Worm (Caenorhabditis elegans) whole organism, late embryonic: ENCODE data around the gene col-161.

ENCODE experiments used
- F13H6.1 ChIP-seq: sonication (generic microtip); optimal IDR thresholded peaks from 2 replicates; lab custom pipeline; 2016; ENCODE audit warnings: missing genetic modification characterization, missing compliant biosample characterization
- T23F11.4 ChIP-seq: fragments of 200-800 bp; sonication (Bioruptor generic); optimal IDR thresholded peaks from 2 replicates; lab custom pipeline; 2018; ENCODE audit warnings: mild to moderate bottlenecking, missing genetic modification characterization, missing compliant biosample characterization
- Y22D7AL.16 ChIP-seq: sonication (generic microtip); optimal IDR thresholded peaks from 2 replicates; lab custom pipeline; 2016; ENCODE audit warnings: missing genetic modification characterization, missing compliant biosample characterization
- ahr-1 ChIP-seq: sonication (generic microtip); optimal IDR thresholded peaks from 2 replicates; lab custom pipeline; 2016; ENCODE audit warnings: missing genetic modification characterization, missing compliant biosample characterization
- ceh-14 ChIP-seq: sonication (generic microtip); optimal IDR thresholded peaks from 2 replicates; lab custom pipeline; 2016; ENCODE audit warnings: missing genotype, missing genetic modification characterization, missing compliant biosample characterization
- ceh-30 ChIP-seq: fragments of 150-350 bp; optimal IDR thresholded peaks from 2 replicates; lab custom pipeline; 2014; ENCODE audit warnings: missing biosample characterization, missing genetic modification characterization
- ceh-48 ChIP-seq: sonication (generic microtip); optimal IDR thresholded peaks from 2 replicates; lab custom pipeline; 2016; ENCODE audit warnings: missing genetic modification characterization, inconsistent platforms, missing compliant biosample characterization
- ceh-6 ChIP-seq: fragments of 200-800 bp; sonication (Bioruptor generic); optimal IDR thresholded peaks from 2 replicates; lab custom pipeline; 2018; ENCODE audit warnings: mild to moderate bottlenecking, missing genetic modification characterization, missing compliant biosample characterization
- dve-1 ChIP-seq: sonication (generic microtip); optimal IDR thresholded peaks from 2 replicates; lab custom pipeline; 2017; ENCODE audit warnings: antibody characterized with exemption, mild to moderate bottlenecking, missing genetic modification characterization, missing compliant biosample characterization
- elt-2 ChIP-seq: sonication (generic microtip); optimal IDR thresholded peaks from 2 replicates; lab custom pipeline; 2016; ENCODE audit warnings: missing genetic modification reagents, missing genetic modification characterization, missing compliant biosample characterization
- elt-4 ChIP-seq: sonication (generic microtip); optimal IDR thresholded peaks from 2 replicates; lab custom pipeline; 2016; ENCODE audit warnings: missing genetic modification characterization, missing compliant biosample characterization
- ets-4 ChIP-seq: sonication (generic microtip); optimal IDR thresholded peaks from 2 replicates; lab custom pipeline; 2016; ENCODE audit warnings: missing genetic modification characterization, missing compliant biosample characterization
- eyg-1 ChIP-seq: sonication (generic microtip); optimal IDR thresholded peaks from 2 replicates; lab custom pipeline; 2016; ENCODE audit warnings: missing genotype, missing genetic modification characterization, missing compliant biosample characterization
- gmeb-2 ChIP-seq: sonication (generic microtip); optimal IDR thresholded peaks from 2 replicates; lab custom pipeline; 2016; ENCODE audit warnings: missing genetic modification characterization, inconsistent platforms, missing compliant biosample characterization
- hlh-13 ChIP-seq: fragments of 200-800 bp; sonication (Bioruptor generic); optimal IDR thresholded peaks from 2 replicates; lab custom pipeline; 2018; ENCODE audit warnings: mild to moderate bottlenecking, missing genetic modification characterization, missing compliant biosample characterization
- hlh-15 ChIP-seq: sonication (generic microtip); optimal IDR thresholded peaks from 2 replicates; lab custom pipeline; 2016; ENCODE audit warnings: missing genetic modification characterization, missing compliant biosample characterization
- hlh-30 ChIP-seq: sonication (generic microtip); optimal IDR thresholded peaks from 2 replicates; lab custom pipeline; 2017; ENCODE audit warnings: antibody characterized with exemption, missing genetic modification characterization, missing compliant biosample characterization; ENCODE audit not compliant: insufficient read depth
- hlh-6 ChIP-seq: sonication (generic microtip); optimal IDR thresholded peaks from 2 replicates; lab custom pipeline; 2016; ENCODE audit warnings: missing genotype, missing genetic modification characterization, missing compliant biosample characterization
- lin-11 ChIP-seq: fragments of 200-800 bp; sonication (Bioruptor generic); optimal IDR thresholded peaks from 2 replicates; lab custom pipeline; 2018; ENCODE audit warnings: mild to moderate bottlenecking, missing genetic modification characterization, missing compliant biosample characterization
- madf-2 ChIP-seq: sonication (generic microtip); optimal IDR thresholded peaks from 2 replicates; lab custom pipeline; 2017; ENCODE audit warnings: missing genetic modification characterization, missing compliant biosample characterization
- nfya-1 ChIP-seq: sonication (generic microtip); optimal IDR thresholded peaks from 2 replicates; lab custom pipeline; 2017; ENCODE audit warnings: missing genetic modification characterization, mild to moderate bottlenecking, missing compliant biosample characterization, antibody characterized with exemption, moderate library complexity
- npax-4 ChIP-seq: sonication (generic microtip); optimal IDR thresholded peaks from 2 replicates; lab custom pipeline; 2016; ENCODE audit warnings: missing genetic modification characterization, missing compliant biosample characterization
- pag-3 ChIP-seq: sonication (generic microtip); optimal IDR thresholded peaks from 2 replicates; lab custom pipeline; 2016; ENCODE audit warnings: missing compliant biosample characterization, missing genetic modification characterization, borderline replicate concordance
- pat-9 ChIP-seq: fragments of 200-800 bp; sonication (Bioruptor generic); optimal IDR thresholded peaks from 2 replicates; lab custom pipeline; 2018; ENCODE audit warnings: mild to moderate bottlenecking, missing genetic modification characterization, moderate library complexity, missing compliant biosample characterization
- pax-1 ChIP-seq: fragments of 150-350 bp; optimal IDR thresholded peaks from 2 replicates; lab custom pipeline; 2014; ENCODE audit warnings: missing biosample characterization, missing genetic modification characterization
- pha-4 ChIP-seq: fragments of 150-350 bp; optimal IDR thresholded peaks from 2 replicates; lab custom pipeline; 2018; ENCODE audit warnings: missing biosample characterization, missing genetic modification reagents, missing genetic modification characterization
- pqm-1 ChIP-seq: sonication (generic microtip); optimal IDR thresholded peaks from 2 replicates; lab custom pipeline; 2016; ENCODE audit warnings: missing genetic modification characterization, missing compliant biosample characterization
- rnt-1 ChIP-seq: sonication (generic microtip); optimal IDR thresholded peaks from 2 replicates; lab custom pipeline; 2016; ENCODE audit warnings: missing genetic modification characterization, missing compliant biosample characterization
- sdc-2 ChIP-seq: sonication (generic microtip); optimal IDR thresholded peaks from 2 replicates; lab custom pipeline; 2016; ENCODE audit warnings: missing genotype, missing genetic modification characterization, missing compliant biosample characterization
- sox-4 ChIP-seq: sonication (generic microtip); optimal IDR thresholded peaks from 2 replicates; lab custom pipeline; 2017; ENCODE audit warnings: mild to moderate bottlenecking, missing genetic modification characterization, inconsistent platforms, missing compliant biosample characterization
- syd-9 ChIP-seq: sonication (generic microtip); optimal IDR thresholded peaks from 2 replicates; lab custom pipeline; 2016; ENCODE audit warnings: mild to moderate bottlenecking, missing genetic modification characterization, moderate library complexity, missing compliant biosample characterization
- tbx-2 ChIP-seq: sonication (generic microtip); optimal IDR thresholded peaks from 2 replicates; lab custom pipeline; 2016; ENCODE audit warnings: missing genetic modification characterization, missing compliant biosample characterization
- tbx-7 ChIP-seq: sonication (generic microtip); optimal IDR thresholded peaks from 2 replicates; lab custom pipeline; 2016; ENCODE audit warnings: missing genotype, missing genetic modification characterization, missing compliant biosample characterization
- unc-3 ChIP-seq, 2 experiments: fragments of 200-800 bp in 1 of 2; sonication (Bioruptor generic) in 1 of 2; sonication (generic microtip) in 1 of 2; conservative IDR thresholded peaks in 1 of 2; optimal IDR thresholded peaks in 1 of 2; 2 replicates each; pipeline versions ENCODE4 v1.3.6 to Lab custom; 2016 to 2022; ENCODE audit warnings: missing compliant biosample characterization in 2 of 2, missing genetic modification characterization in 2 of 2, missing genetic modification reagents in 1 of 2
- unc-55 ChIP-seq: sonication (generic microtip); optimal IDR thresholded peaks from 2 replicates; lab custom pipeline; 2017; ENCODE audit warnings: missing biosample characterization, missing genetic modification reagents, missing genetic modification characterization
- unc-86 ChIP-seq: sonication (generic microtip); optimal IDR thresholded peaks from 2 replicates; lab custom pipeline; 2016; ENCODE audit warnings: missing genetic modification characterization, missing compliant biosample characterization
- zip-5 ChIP-seq: sonication (generic microtip); optimal IDR thresholded peaks from 2 replicates; lab custom pipeline; 2016; ENCODE audit warnings: missing genetic modification characterization, missing compliant biosample characterization

col-161 gene

DNA sequence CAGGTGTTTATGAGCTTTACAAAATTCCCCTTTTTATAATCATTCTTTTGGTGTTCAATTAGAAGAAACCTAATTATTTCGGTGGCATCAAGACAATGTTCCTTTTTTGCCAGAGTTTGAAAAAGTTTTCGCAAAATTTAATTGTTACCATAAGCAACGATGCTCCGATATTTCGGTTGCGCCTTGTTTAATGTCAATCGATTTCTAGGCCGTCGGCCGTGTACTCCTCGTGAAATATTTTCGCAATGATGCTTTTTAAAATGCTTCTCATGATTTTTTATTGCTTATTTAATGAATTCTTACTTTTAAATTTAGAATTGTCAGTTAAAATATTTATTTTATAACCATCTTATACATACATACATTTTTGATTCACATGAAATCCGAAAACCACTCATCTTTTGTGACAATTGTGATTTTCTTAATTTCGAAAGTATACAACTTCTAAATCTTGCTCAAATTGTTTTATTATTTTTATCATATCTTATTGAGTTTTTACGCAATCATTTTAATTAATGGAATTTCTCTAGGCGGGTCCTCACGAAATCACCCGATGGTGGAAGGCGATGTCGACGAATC, 4.7 kb downstream of the col-161 start, which contains the start of gene C50B6.3 (continued):
- no peak for TF ChIP-seq gmeb-2 (tag; lab: Kevin White, UChicago)
- no peak for TF ChIP-seq sox-4 (tag; lab: Kevin White, UChicago)
- no peak for TF ChIP-seq pha-4 (tag; lab: Kevin White, UChicago)
- TF ChIP-seq sdc-2 (tag; lab: Kevin White, UChicago) = peak; percentile 47
- no peak for TF ChIP-seq npax-4 (tag; lab: Kevin White, UChicago)
- peak; percentile 49 for TF ChIP-seq ceh-48
- TF ChIP-seq eyg-1 = no peak
- TF ChIP-seq pqm-1 (tag; lab: Kevin White, UChicago) = no peak
- TF ChIP-seq ceh-30 = no peak
- TF ChIP-seq ceh-6 = no peak
- TF ChIP-seq pat-9 (tag; lab: Kevin White, UChicago) = no peak
- no peak for TF ChIP-seq Y22D7AL.16 (tag; lab: Kevin White, UChicago)
- peak; percentile 80 for TF ChIP-seq tbx-2 (tag; lab: Kevin White, UChicago)
- TF ChIP-seq F13H6.1 (tag; lab: Kevin White, UChicago) = no peak
- TF ChIP-seq T23F11.4 (GFP tag; lab: Kevin White, UChicago) = no peak
- TF ChIP-seq tbx-7 = peak; percentile 65
- peak; percentile 28 for TF ChIP-seq zip-5 (tag; lab: Kevin White, UChicago)
- TF ChIP-seq ets-4 (tag; lab: Kevin White, UChicago) = peak; percentile 85
- TF ChIP-seq elt-2 (tag; lab: Kevin White, UChicago) = no peak
- no peak for TF ChIP-seq unc-86 (tag; lab: Kevin White, UChicago)
- no peak for TF ChIP-seq syd-9 (tag; lab: Kevin White, UChicago)
- no peak for TF ChIP-seq hlh-15

DNA sequence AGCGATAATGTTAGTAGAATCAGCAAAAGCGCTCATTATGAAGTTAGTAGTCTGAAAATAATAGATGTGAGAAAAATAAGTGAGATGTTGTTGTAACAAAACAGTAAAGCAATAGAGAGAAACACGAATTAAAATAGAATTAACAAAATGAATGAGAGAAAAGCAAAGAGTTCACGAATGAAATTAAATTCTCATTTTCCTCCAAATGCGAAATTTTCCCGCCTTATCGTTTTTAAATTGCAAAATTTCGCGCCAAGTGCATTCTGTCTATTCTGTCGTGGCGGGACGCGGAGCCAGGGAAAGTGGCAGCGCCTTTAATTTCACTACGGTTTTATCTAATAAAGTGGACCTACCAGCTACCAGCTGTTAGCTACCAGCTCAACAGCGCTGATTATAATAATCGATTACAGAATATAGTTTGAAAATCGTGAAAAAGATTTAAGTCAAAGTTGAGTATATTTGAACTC, 5.6 kb downstream of the col-161 start, which contains the start of gene nasp-2:
TSS of gene nasp-2 (minus strand) at position 51 of the 467 bp plus-strand sequence.
- TF ChIP-seq ahr-1 (tag; lab: Kevin White, UChicago) (no peak), F13H6.1 (tag; lab: Kevin White, UChicago) (no peak), npax-4 (tag; lab: Kevin White, UChicago) (no peak), hlh-13 (GFP tag; lab: Kevin White, UChicago) (no peak), madf-2 (tag; lab: Kevin White, UChicago) (no peak), tbx-7 (no peak), pax-1 (tag; lab: Kevin White, UChicago) (no peak)

ce11 chrV:13309806-13310205, 8.0 kb downstream of the col-161 start:
- TF ChIP-seq sdc-2 (tag; lab: Kevin White, UChicago) (no peak), elt-2 (tag; lab: Kevin White, UChicago) (no peak), hlh-15 (no peak), hlh-6 (tag; lab: Kevin White, UChicago) (no peak), hlh-13 (GFP tag; lab: Kevin White, UChicago) (no peak), hlh-30 (tag; lab: Kevin White, UChicago) (no peak), pag-3 (tag; lab: Kevin White, UChicago) (no peak), ets-4 (tag; lab: Kevin White, UChicago) (no peak), dve-1 (tag; lab: Kevin White, UChicago) (no peak), rnt-1 (tag; lab: Kevin White, UChicago) (no peak), unc-55 (GFP tag; lab: Kevin White, UChicago) (no peak), elt-4 (no peak), nfya-1 (tag; lab: Kevin White, UChicago) (no peak), lin-11 (tag; lab: Kevin White, UChicago) (no peak), ceh-14 (tag; lab: Kevin White, UChicago) (no peak), unc-3 (GFP tag; conservative IDR thresholded peaks at IDR 0.05; lab: Robert Waterston, UW) (no peak), unc-3 (tag; optimal IDR thresholded peaks at IDR 0.05; lab: Kevin White, UChicago) (no peak)
- TF ChIP-seq, all 69 proteins: peak for 0
